Fruit fly (Drosophila melanogaster): ENCODE measurements around the gene sws.

The sws gene

dm6 chrX:7978027-7978426 is 10.0 kb upstream of the sws start (continued):
- TF ChIP-seq spab (GFP tag; optimal IDR thresholded peaks at IDR 0.05) (peak; percentile 7), CG8632 (GFP tag; optimal IDR thresholded peaks at IDR 0.05) (peak; percentile 38), Ets96B (tag; optimal IDR thresholded peaks at IDR 0.05) (peak; percentile 6), CG1621 (tag; optimal IDR thresholded peaks at IDR 0.05) (no peak), lz (GFP tag; optimal IDR thresholded peaks at IDR 0.05) (peak; percentile 52), CG11762 (GFP tag; optimal IDR thresholded peaks at IDR 0.05; ENCODE audit: insufficient read depth) (peak; percentile 11), acj6 (GFP tag; optimal IDR thresholded peaks at IDR 0.05) (peak; percentile 31)

- TF ChIP-seq Gug (GFP tag; IDR thresholded peaks at IDR 0.05) (0 out of 2 replicates have a peak, but pooled peaks have one; percentile 9), ss (GFP tag; optimal IDR thresholded peaks at IDR 0.05) (peak; percentile 13 to 83), Smox (GFP tag; optimal IDR thresholded peaks at IDR 0.05) (no peak), achi (GFP tag; optimal IDR thresholded peaks at IDR 0.05) (peak; percentile 9), CG11902 (GFP tag; optimal IDR thresholded peaks at IDR 0.05) (no peak), OdsH (GFP tag; optimal IDR thresholded peaks at IDR 0.05) (peak; percentile 10), CG32006 (GFP tag; optimal IDR thresholded peaks at IDR 0.05) (peak; percentile 43), pdm3 (GFP tag; optimal IDR thresholded peaks at IDR 0.05) (peak; percentile 9), CG15336 (GFP tag; IDR thresholded peaks at IDR 0.05) (no peak), Sox102F (GFP tag; optimal IDR thresholded peaks at IDR 0.05) (peak; percentile 2), salr (GFP tag; optimal IDR thresholded peaks at IDR 0.05) (no peak), Hr39 (GFP tag; optimal IDR thresholded peaks at IDR 0.05) (no peak), Eip78C (GFP tag) (peak; percentile 67), Sox14 (GFP tag; optimal IDR thresholded peaks at IDR 0.05) (no peak), eg (GFP tag; IDR thresholded peaks at IDR 0.05) (0 out of 3 replicates have a peak, but pooled peaks have one; percentile 31), net (GFP tag; optimal IDR thresholded peaks at IDR 0.05) (no peak), CG8319 (GFP tag; optimal IDR thresholded peaks at IDR 0.05) (no peak), CG16779 (tag; optimal IDR thresholded peaks at IDR 0.05) (no peak), Ets21C (GFP tag; optimal IDR thresholded peaks at IDR 0.05) (no peak), CG10669 (GFP tag; optimal IDR thresholded peaks at IDR 0.05) (no peak), cyc (GFP tag; optimal IDR thresholded peaks at IDR 0.05) (no peak), vri (GFP tag; optimal IDR thresholded peaks at IDR 0.05) (no peak), CG7368 (GFP tag; optimal IDR thresholded peaks at IDR 0.05) (no peak), lz (GFP tag; optimal IDR thresholded peaks at IDR 0.05) (no peak), esn (GFP tag; optimal IDR thresholded peaks at IDR 0.05) (peak; percentile 1), acj6 (GFP tag; optimal IDR thresholded peaks at IDR 0.05) (no peak), Hr4 (GFP tag; optimal IDR thresholded peaks at IDR 0.05) (no peak), topi (GFP tag; optimal IDR thresholded peaks at IDR 0.05) (peak; percentile 24), CG11762 (GFP tag; optimal IDR thresholded peaks at IDR 0.05; ENCODE audit: insufficient read depth) (no peak), fd59A (GFP tag; optimal IDR thresholded peaks at IDR 0.05) (no peak), fkh (GFP tag; optimal IDR thresholded peaks at IDR 0.05) (no peak), Sox15 (GFP tag; optimal IDR thresholded peaks at IDR 0.05) (no peak), Blimp-1 (GFP tag; optimal IDR thresholded peaks at IDR 0.05) (no peak), Ets96B (tag; optimal IDR thresholded peaks at IDR 0.05) (peak; percentile 2), CG6808 (GFP tag; optimal IDR thresholded peaks at IDR 0.05) (no peak), CG6854 (GFP tag; optimal IDR thresholded peaks at IDR 0.05) (no peak), Lpt (GFP tag; optimal IDR thresholded peaks at IDR 0.05) (no peak), Met (GFP tag; optimal IDR thresholded peaks at IDR 0.05) (no peak), CG4318 (GFP tag; optimal IDR thresholded peaks at IDR 0.05) (peak; percentile 3), svp (GFP tag) (no peak), CG8119 (GFP tag; IDR thresholded peaks at IDR 0.05) (no peak), CG6163 (GFP tag; IDR thresholded peaks at IDR 0.05) (no peak), CG6276 (GFP tag; optimal IDR thresholded peaks at IDR 0.05) (no peak), CG6792 (GFP tag; optimal IDR thresholded peaks at IDR 0.05) (peak; percentile 1), Eip93F (GFP tag; optimal IDR thresholded peaks at IDR 0.05) (no peak)
Observed at dm6 chrX:7976976-7977834, 9.2 kb upstream of the sws start.
